Worm (Caenorhabditis elegans): ENCODE data around the gene irld-22.
A peak's percentile ranks its signal among the peaks of the same experiment; 100 is the strongest.

irld-22 gene

DNA sequence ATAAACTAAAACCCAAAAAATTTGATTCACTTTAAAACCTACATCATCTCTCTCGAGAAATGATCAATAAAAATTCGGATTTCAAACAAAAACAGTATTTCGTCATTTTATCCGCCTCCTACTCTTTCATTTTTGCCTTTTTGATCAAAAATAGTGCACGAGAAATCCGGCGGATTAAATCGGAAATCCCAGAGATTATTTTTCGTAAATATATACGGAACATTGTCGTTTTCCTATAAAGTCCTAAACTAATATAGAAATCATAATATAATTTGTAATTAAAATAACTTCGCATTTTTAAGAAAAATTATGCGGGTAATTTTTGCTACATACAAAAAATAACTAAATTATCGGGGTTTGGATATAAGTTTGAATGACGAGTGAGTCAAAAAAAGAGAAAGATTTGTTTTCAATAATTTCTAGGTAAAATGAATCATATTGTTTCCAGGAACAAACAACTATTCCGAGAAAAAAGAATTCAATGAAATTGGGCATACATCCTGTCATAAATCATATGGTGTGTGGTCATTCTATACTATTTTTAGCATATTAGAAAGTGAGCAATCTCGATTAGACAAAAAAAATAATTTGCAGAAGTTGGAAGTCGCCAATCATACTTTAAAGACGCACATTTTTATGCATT, 25.8 kb downstream of the irld-22 start, which contains the start of gene nhr-158 (continued):
- TF ChIP-seq ceh-88 (GFP tag; IDR thresholded peaks at IDR 0.05) (no peak), mdl-1 (tag; optimal IDR thresholded peaks at IDR 0.05) (no peak), ets-5 (GFP tag; IDR thresholded peaks at IDR 0.05) (no peak), nhr-71 (tag; optimal IDR thresholded peaks at IDR 0.05) (peak; percentile 83), lsy-2 (tag; optimal IDR thresholded peaks at IDR 0.05) (peak in 1 of 2 experiments; percentile 45), zip-4 (GFP tag; optimal IDR thresholded peaks at IDR 0.05) (no peak), ceh-8 (GFP tag; optimal IDR thresholded peaks at IDR 0.05) (no peak), Y116A8C.19 (tag; optimal IDR thresholded peaks at IDR 0.05; ENCODE audit: borderline replicate concordance) (no peak), nhr-28 (tag; optimal IDR thresholded peaks at IDR 0.05) (no peak), F16B12.6 (tag; optimal IDR thresholded peaks at IDR 0.05) (no peak), pqm-1 (tag; optimal IDR thresholded peaks at IDR 0.05) (no peak), xbp-1 (tag; optimal IDR thresholded peaks at IDR 0.05) (no peak), jun-1 (tag; optimal IDR thresholded peaks at IDR 0.05) (no peak), ztf-11 (tag; optimal IDR thresholded peaks at IDR 0.05) (no peak), lir-3 (tag; optimal IDR thresholded peaks at IDR 0.05; ENCODE audit: poor library complexity) (no peak), vab-15 (tag; optimal IDR thresholded peaks at IDR 0.05) (no peak), hpl-2 (GFP tag; optimal IDR thresholded peaks at IDR 0.05) (no peak), lin-35 (GFP tag; optimal IDR thresholded peaks at IDR 0.05) (no peak), mab-9 (GFP tag; IDR thresholded peaks at IDR 0.05) (no peak), nhr-77 (tag; optimal IDR thresholded peaks at IDR 0.05) (no peak), nhr-11 (tag; optimal IDR thresholded peaks at IDR 0.05) (peak; percentile 48), ceh-90 (tag; optimal IDR thresholded peaks at IDR 0.05) (no peak), nhr-20 (tag; optimal IDR thresholded peaks at IDR 0.05) (peak; percentile 32), sup-37 (GFP tag; optimal IDR thresholded peaks at IDR 0.05) (no peak), lin-39 (tag; optimal IDR thresholded peaks at IDR 0.05) (no peak), nhr-47 (tag; optimal IDR thresholded peaks at IDR 0.05) (peak; percentile 86), pax-3 (tag; optimal IDR thresholded peaks at IDR 0.05) (peak; percentile 36), elt-3 (tag; optimal IDR thresholded peaks at IDR 0.05) (no peak), dpl-1 (GFP tag; optimal IDR thresholded peaks at IDR 0.05) (no peak), snpc-4 (tag; optimal IDR thresholded peaks at IDR 0.05) (no peak), fkh-8 (tag; optimal IDR thresholded peaks at IDR 0.05) (peak; percentile 90), grh-1 (GFP tag; IDR thresholded peaks at IDR 0.05) (no peak), zag-1 (tag; optimal IDR thresholded peaks at IDR 0.05) (no peak), fos-1 (tag; optimal IDR thresholded peaks at IDR 0.05) (peak; percentile 61), ceh-63 (GFP tag; optimal IDR thresholded peaks at IDR 0.05) (no peak), fkh-10 (GFP tag; optimal IDR thresholded peaks at IDR 0.05) (no peak), nhr-90 (tag; optimal IDR thresholded peaks at IDR 0.05; ENCODE audit: poor library complexity) (no peak), tbx-2 (tag; optimal IDR thresholded peaks at IDR 0.05) (no peak), dsc-1 (tag; optimal IDR thresholded peaks at IDR 0.05) (peak; percentile 94), blmp-1 (tag; optimal IDR thresholded peaks at IDR 0.05) (no peak), efl-1 (optimal IDR thresholded peaks at IDR 0.05) (no peak), efl-1 (GFP tag; optimal IDR thresholded peaks at IDR 0.05 in 1 of 2) (no peak), tlp-1 (tag; optimal IDR thresholded peaks at IDR 0.05) (no peak), hlh-4 (tag; optimal IDR thresholded peaks at IDR 0.05) (no peak), elt-2 (tag; optimal IDR thresholded peaks at IDR 0.05) (no peak), aha-1 (tag; optimal IDR thresholded peaks at IDR 0.05) (no peak), unc-86 (tag; optimal IDR thresholded peaks at IDR 0.05) (no peak), unc-30 (tag; optimal IDR thresholded peaks at IDR 0.05) (no peak), C04F5.9 (tag; optimal IDR thresholded peaks at IDR 0.05) (no peak), nhr-76 (tag; optimal IDR thresholded peaks at IDR 0.05) (no peak), lin-14 (GFP tag; optimal IDR thresholded peaks at IDR 0.05) (peak; percentile 43), C34B4.2 (tag; optimal IDR thresholded peaks at IDR 0.05) (no peak), nhr-237 (tag; optimal IDR thresholded peaks at IDR 0.05) (no peak)
